Comparison of ENCODE assay signal across 3 fruit fly cellular contexts in the genomic region with DNA sequence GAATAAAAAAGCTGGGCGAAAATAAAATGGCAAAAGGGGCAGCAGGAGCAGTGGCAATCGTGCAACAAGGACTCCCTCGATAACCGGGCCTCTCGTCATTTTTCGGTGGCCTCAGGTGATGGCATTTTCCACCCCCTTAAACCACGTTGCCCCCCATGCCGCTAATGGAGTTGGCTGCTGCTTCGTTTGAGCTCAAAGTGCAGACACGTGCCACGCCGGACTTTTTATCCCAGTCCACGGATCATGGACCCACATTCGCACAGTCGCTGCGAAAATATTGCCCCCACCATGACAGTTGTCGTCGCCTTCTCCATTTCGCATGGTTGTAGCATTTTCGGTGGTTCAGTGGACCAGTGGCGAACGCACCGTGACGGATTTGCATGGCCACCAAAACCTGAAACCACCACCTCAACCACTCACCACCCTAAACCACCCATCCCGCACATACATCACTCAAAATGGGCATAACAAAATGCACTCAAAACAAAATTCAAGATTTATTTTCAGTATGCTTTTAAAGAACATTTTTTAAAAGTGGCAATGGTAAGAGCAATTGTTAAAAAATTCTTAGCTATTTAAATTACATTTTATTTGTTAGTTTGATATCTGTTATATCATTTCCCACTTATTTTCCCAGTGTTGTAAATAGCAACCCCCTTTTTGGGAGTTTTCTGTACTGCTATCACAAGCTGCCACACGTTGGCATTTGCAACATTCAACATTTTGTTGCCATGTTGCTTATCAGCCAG.
TF ChIP-seq lines count a peak whose summit lies in the region.

No protein-coding gene starts in this region.

TF ChIP-seq in whole organism, embryonic, 481 proteins besides CTCF, POLR2A, EP300 and RAD21 (continued from another document and continues in another):
- TF ChIP-seq sob (GFP tag; IDR thresholded peaks at IDR 0.05; lab: Robert Waterston, UW) (peak; percentile 54; the same call in 1 of the 2 replicates), CG1792 (GFP tag; optimal IDR thresholded peaks at IDR 0.05; lab: Kevin White, UChicago) (peak; percentile 23), D19B (GFP tag; optimal IDR thresholded peaks at IDR 0.05; lab: Kevin White, UChicago) (no peak), amos (GFP tag; IDR thresholded peaks at IDR 0.05; lab: Robert Waterston, UW; ENCODE audit: partially characterized antibody) (no peak), pros (GFP tag; optimal IDR thresholded peaks at IDR 0.05; lab: Kevin White, UChicago) (peak; percentile 3), HLH3B (GFP tag; IDR thresholded peaks at IDR 0.05; lab: Robert Waterston, UW) (peak; percentile 83), gsb (GFP tag; IDR thresholded peaks at IDR 0.05; lab: Robert Waterston, UW) (no peak), CG18619 (GFP tag; optimal IDR thresholded peaks at IDR 0.05; lab: Kevin White, UChicago) (peak; percentile 62), btn (GFP tag; optimal IDR thresholded peaks at IDR 0.05; lab: Kevin White, UChicago) (peak; percentile 3), al (GFP tag; IDR thresholded peaks at IDR 0.05; lab: Robert Waterston, UW) (no peak), E2f1 (GFP tag; IDR thresholded peaks at IDR 0.05; lab: Robert Waterston, UW) (peak; percentile 64), Fer2 (tag; optimal IDR thresholded peaks at IDR 0.05; lab: Kevin White, UChicago) (peak; percentile 44), CG1024 (GFP tag; IDR thresholded peaks at IDR 0.05; lab: Robert Waterston, UW) (peak; percentile 62), pzg (GFP tag; optimal IDR thresholded peaks at IDR 0.05; lab: Kevin White, UChicago) (no peak), slou (GFP tag; optimal IDR thresholded peaks at IDR 0.05; lab: Kevin White, UChicago) (no peak), oc (tag; optimal IDR thresholded peaks at IDR 0.05; lab: Kevin White, UChicago) (peak; percentile 84), odd (GFP tag; optimal IDR thresholded peaks at IDR 0.05; lab: Kevin White, UChicago) (peak; percentile 13), CG12104 (GFP tag; optimal IDR thresholded peaks at IDR 0.05; lab: Kevin White, UChicago) (peak; percentile 14), CG33557 (GFP tag; optimal IDR thresholded peaks at IDR 0.05; lab: Kevin White, UChicago) (peak; percentile 63), Deaf1 (tag; optimal IDR thresholded peaks at IDR 0.05; lab: Kevin White, UChicago) (peak; percentile 49), ranshi (GFP tag; IDR thresholded peaks at IDR 0.05; lab: Robert Waterston, UW) (peak; percentile 62), sqz (GFP tag; optimal IDR thresholded peaks at IDR 0.05; lab: Kevin White, UChicago) (peak; percentile 30), az2 (GFP tag; optimal IDR thresholded peaks at IDR 0.05; lab: Kevin White, UChicago) (peak; percentile 76), CG32767 (GFP tag; IDR thresholded peaks at IDR 0.05; lab: Robert Waterston, UW) (peak; percentile 40; the same call in 1 of the 2 replicates), NfI (GFP tag; optimal IDR thresholded peaks at IDR 0.05; lab: Kevin White, UChicago) (peak; percentile 48), zen2 (GFP tag; IDR thresholded peaks at IDR 0.05; lab: Robert Waterston, UW; ENCODE audit: partially characterized antibody) (no peak), schlank (tag; optimal IDR thresholded peaks at IDR 0.05; lab: Kevin White, UChicago) (no peak), mam (GFP tag; optimal IDR thresholded peaks at IDR 0.05; lab: Kevin White, UChicago) (peak; percentile 42), Sry-δ (GFP tag; optimal IDR thresholded peaks at IDR 0.05; lab: Kevin White, UChicago) (peak; percentile 6), Fer1 (GFP tag; optimal IDR thresholded peaks at IDR 0.05; lab: Kevin White, UChicago) (peak; percentile 80), CG11504 (tag; optimal IDR thresholded peaks at IDR 0.05; lab: Kevin White, UChicago) (peak; percentile 94), NK7.1 (GFP tag; optimal IDR thresholded peaks at IDR 0.05; lab: Kevin White, UChicago) (no peak), Nf-YB (GFP tag; optimal IDR thresholded peaks at IDR 0.05; lab: Kevin White, UChicago) (peak; percentile 53), tll (GFP tag; optimal IDR thresholded peaks at IDR 0.05; lab: Kevin White, UChicago) (no peak), dpn (GFP tag; optimal IDR thresholded peaks at IDR 0.05; lab: Kevin White, UChicago) (peak; percentile 48 to 68), ken (GFP tag; IDR thresholded peaks at IDR 0.05; lab: Robert Waterston, UW) (0 out of 3 replicates have a peak, but pooled peaks have one; percentile 22), ato (GFP tag; IDR thresholded peaks at IDR 0.05; lab: Robert Waterston, UW; ENCODE audit: partially characterized antibody) (no peak), unpg (GFP tag; optimal IDR thresholded peaks at IDR 0.05; lab: Kevin White, UChicago) (peak; percentile 78), Poxn (GFP tag; IDR thresholded peaks at IDR 0.05; lab: Robert Waterston, UW) (no peak), nerfin-2 (GFP tag; IDR thresholded peaks at IDR 0.05; lab: Robert Waterston, UW; ENCODE audit: partially characterized antibody) (no peak)

TF ChIP-seq in whole organism, prepupa, 60 proteins besides CTCF, POLR2A, EP300 and RAD21 (continued from another document):
- peak; percentile 11 for TF ChIP-seq CG32006 (GFP tag; optimal IDR thresholded peaks at IDR 0.05; lab: Kevin White, UChicago)
- peak; percentile 11 for TF ChIP-seq CG11762 (GFP tag; optimal IDR thresholded peaks at IDR 0.05; lab: Kevin White, UChicago; ENCODE audit: insufficient read depth)
- peak; percentile 26 for TF ChIP-seq CG8319 (GFP tag; optimal IDR thresholded peaks at IDR 0.05; lab: Kevin White, UChicago)
- peak; percentile 82 for TF ChIP-seq svp (GFP tag; lab: Kevin White, UChicago)
- peak; percentile 54 for TF ChIP-seq CG10631 (GFP tag; optimal IDR thresholded peaks at IDR 0.05; lab: Kevin White, UChicago)
- peak; percentile 65 for TF ChIP-seq Smox (GFP tag; optimal IDR thresholded peaks at IDR 0.05; lab: Kevin White, UChicago)
- peak; percentile 14 to 55 for TF ChIP-seq ss (GFP tag; optimal IDR thresholded peaks at IDR 0.05; lab: Kevin White, UChicago)
- TF ChIP-seq Hr39 (GFP tag; optimal IDR thresholded peaks at IDR 0.05; lab: Kevin White, UChicago) = peak; percentile 66
- peak; percentile 42 for TF ChIP-seq achi (GFP tag; optimal IDR thresholded peaks at IDR 0.05; lab: Kevin White, UChicago)
- peak; percentile 58 for TF ChIP-seq CG3919 (GFP tag; optimal IDR thresholded peaks at IDR 0.05; lab: Kevin White, UChicago)
- TF ChIP-seq dsx (GFP tag; optimal IDR thresholded peaks at IDR 0.05; lab: Kevin White, UChicago; ENCODE audit: poor library complexity, severe bottlenecking) = peak; percentile 59
- TF ChIP-seq CG6792 (GFP tag; optimal IDR thresholded peaks at IDR 0.05; lab: Kevin White, UChicago) = peak; percentile 59
- TF ChIP-seq pdm3 (GFP tag; optimal IDR thresholded peaks at IDR 0.05; lab: Kevin White, UChicago) = peak; percentile 60
- peak; percentile 18 for TF ChIP-seq Hr4 (GFP tag; optimal IDR thresholded peaks at IDR 0.05; lab: Kevin White, UChicago)
- TF ChIP-seq dac (GFP tag; optimal IDR thresholded peaks at IDR 0.05; lab: Kevin White, UChicago) = no peak
- TF ChIP-seq CG16779 (tag; optimal IDR thresholded peaks at IDR 0.05; lab: Kevin White, UChicago) = no peak
- peak; percentile 38 for TF ChIP-seq CG7368 (GFP tag; optimal IDR thresholded peaks at IDR 0.05; lab: Kevin White, UChicago)
- TF ChIP-seq cyc (GFP tag; optimal IDR thresholded peaks at IDR 0.05; lab: Kevin White, UChicago) = peak; percentile 62
- peak; percentile 64 for TF ChIP-seq Ets96B (tag; optimal IDR thresholded peaks at IDR 0.05; lab: Kevin White, UChicago)
- peak; percentile 65 for TF ChIP-seq lz (GFP tag; optimal IDR thresholded peaks at IDR 0.05; lab: Kevin White, UChicago)
- TF ChIP-seq Ets21C (GFP tag; optimal IDR thresholded peaks at IDR 0.05; lab: Kevin White, UChicago) = peak; percentile 58
- TF ChIP-seq fkh (GFP tag; optimal IDR thresholded peaks at IDR 0.05; lab: Kevin White, UChicago) = no peak
- TF ChIP-seq Blimp-1 (GFP tag; optimal IDR thresholded peaks at IDR 0.05; lab: Kevin White, UChicago) = no peak
- no peak for TF ChIP-seq Lpt (GFP tag; optimal IDR thresholded peaks at IDR 0.05; lab: Kevin White, UChicago)
- peak; percentile 53 for TF ChIP-seq CG34406 (GFP tag; optimal IDR thresholded peaks at IDR 0.05; lab: Kevin White, UChicago)
- peak; percentile 56 for TF ChIP-seq acj6 (GFP tag; optimal IDR thresholded peaks at IDR 0.05; lab: Kevin White, UChicago)
- peak; percentile 13 for TF ChIP-seq CG1621 (tag; optimal IDR thresholded peaks at IDR 0.05; lab: Kevin White, UChicago)
- no peak for TF ChIP-seq Sox15 (GFP tag; optimal IDR thresholded peaks at IDR 0.05; lab: Kevin White, UChicago)
- TF ChIP-seq Met (GFP tag; optimal IDR thresholded peaks at IDR 0.05; lab: Kevin White, UChicago) = peak; percentile 76
- peak; percentile 53 for TF ChIP-seq CG10669 (GFP tag; optimal IDR thresholded peaks at IDR 0.05; lab: Kevin White, UChicago)
- TF ChIP-seq CG9139 (GFP tag; optimal IDR thresholded peaks at IDR 0.05; lab: Kevin White, UChicago) = peak; percentile 19
- TF ChIP-seq CG11902 (GFP tag; optimal IDR thresholded peaks at IDR 0.05; lab: Kevin White, UChicago) = peak; percentile 19
- no peak for TF ChIP-seq Hr38 (GFP tag; optimal IDR thresholded peaks at IDR 0.05; lab: Kevin White, UChicago)
- TF ChIP-seq Sox14 (GFP tag; optimal IDR thresholded peaks at IDR 0.05; lab: Kevin White, UChicago) = peak; percentile 65
- TF ChIP-seq CG3032 (tag; optimal IDR thresholded peaks at IDR 0.05; lab: Kevin White, UChicago) = peak; percentile 46
- peak; percentile 35 for TF ChIP-seq CG8632 (GFP tag; optimal IDR thresholded peaks at IDR 0.05; lab: Kevin White, UChicago)
- TF ChIP-seq CG11294 (GFP tag; IDR thresholded peaks at IDR 0.05; lab: Robert Waterston, UW) = no peak
- no peak for TF ChIP-seq CG6276 (GFP tag; optimal IDR thresholded peaks at IDR 0.05; lab: Kevin White, UChicago)
- no peak for TF ChIP-seq Gug (GFP tag; IDR thresholded peaks at IDR 0.05; lab: Robert Waterston, UW)

TF ChIP-seq in whole organism, wandering third instar larva, 38 proteins besides CTCF, POLR2A, EP300 and RAD21 (continued from another document):
- no peak for TF ChIP-seq Dfd (GFP tag; optimal IDR thresholded peaks at IDR 0.05; lab: Kevin White, UChicago)
- TF ChIP-seq Dif (GFP tag; optimal IDR thresholded peaks at IDR 0.05; lab: Kevin White, UChicago; ENCODE audit: partially characterized antibody) = no peak
- no peak for TF ChIP-seq dsf (GFP tag; optimal IDR thresholded peaks at IDR 0.05; lab: Kevin White, UChicago; ENCODE audit: borderline replicate concordance)
- TF ChIP-seq OdsH (GFP tag; optimal IDR thresholded peaks at IDR 0.05; lab: Kevin White, UChicago) = peak; percentile 75
- peak in 1 of 2 experiments; percentile 73 for TF ChIP-seq foxo (GFP tag; optimal IDR thresholded peaks at IDR 0.05; lab: Kevin White, UChicago)
- TF ChIP-seq CrebA (GFP tag; optimal IDR thresholded peaks at IDR 0.05; lab: Kevin White, UChicago; ENCODE audit: borderline replicate concordance) = no peak
- peak; percentile 75 for TF ChIP-seq ey (GFP tag; optimal IDR thresholded peaks at IDR 0.05; lab: Kevin White, UChicago)
- TF ChIP-seq GATAd (GFP tag; optimal IDR thresholded peaks at IDR 0.05; lab: Kevin White, UChicago) = no peak
- no peak for TF ChIP-seq Rel (GFP tag; optimal IDR thresholded peaks at IDR 0.05; lab: Kevin White, UChicago)
- peak; percentile 38 for TF ChIP-seq Rel (tag; optimal IDR thresholded peaks at IDR 0.05; lab: Kevin White, UChicago)
- peak; percentile 60 for TF ChIP-seq tai (GFP tag; optimal IDR thresholded peaks at IDR 0.05; lab: Kevin White, UChicago)
- no peak for TF ChIP-seq N (GFP tag; optimal IDR thresholded peaks at IDR 0.05; lab: Kevin White, UChicago)
TF ChIP-seq in whole organism, wandering third instar larva: peak in this region for 19.
